Worm (Caenorhabditis elegans): ENCODE data around the gene M01B2.8.
"Not testable (repeated sequence)": the region's sequence is repeated elsewhere in the genome, so short reads cannot be mapped to it uniquely, and the experiment has no call there.

Gene M01B2.8

ce11 chrV:15244456-15244855 is 15.5 kb upstream of the M01B2.8 start, which contains the start of gene kin-30:
Gene kin-30 (plus strand): TSS chrV:15244756.
- TF ChIP-seq dao-5 (tag; optimal IDR thresholded peaks at IDR 0.05) = no peak
- TF ChIP-seq him-1 (tag; optimal IDR thresholded peaks at IDR 0.05) = no peak
- TF ChIP-seq W03F9.2 (tag; optimal IDR thresholded peaks at IDR 0.05) = no peak

ce11 chrV:15250304-15250703 is 9.7 kb upstream of the M01B2.8 start, which contains the start of gene srd-28:
Gene srd-28 (plus strand): TSS chrV:15250604.
- not testable (repeated sequence) for TF ChIP-seq dao-5, him-1, W03F9.2 (tag; optimal IDR thresholded peaks at IDR 0.05)

DNA sequence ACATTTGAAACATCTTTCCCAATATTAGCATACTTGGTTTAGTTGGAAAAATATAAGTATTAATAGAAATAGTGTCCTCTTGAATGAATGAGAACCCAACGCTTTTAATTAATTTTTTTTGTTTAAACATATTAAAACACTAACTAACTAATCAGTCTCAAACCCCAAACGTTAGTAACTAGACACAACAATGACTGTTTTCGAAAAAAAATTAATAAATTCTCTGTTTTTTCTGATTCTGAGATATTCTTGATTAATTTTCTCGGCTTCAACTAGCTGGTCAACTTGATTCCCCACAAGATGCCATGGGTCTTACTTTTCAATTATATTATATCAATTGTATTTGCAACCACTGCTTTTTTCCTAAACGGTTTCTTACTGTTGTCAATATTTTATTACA is 7.9 kb upstream of the M01B2.8 start, which contains the start of gene srbc-76:
srbc-76 (plus strand) TSS at position 301 of the 400 bp plus-strand sequence.
- TF ChIP-seq W03F9.2 (tag; optimal IDR thresholded peaks at IDR 0.05) (no peak), dao-5 (tag; optimal IDR thresholded peaks at IDR 0.05) (no peak), him-1 (tag; optimal IDR thresholded peaks at IDR 0.05) (no peak)

ce11 chrV:15253529-15253928 is 6.5 kb upstream of the M01B2.8 start, which contains the start of gene srbc-75:
Gene srbc-75 (plus strand): TSS chrV:15253829.
- TF ChIP-seq dao-5 (tag; optimal IDR thresholded peaks at IDR 0.05) (no peak), W03F9.2 (tag; optimal IDR thresholded peaks at IDR 0.05) (no peak), him-1 (tag; optimal IDR thresholded peaks at IDR 0.05) (no peak)

DNA sequence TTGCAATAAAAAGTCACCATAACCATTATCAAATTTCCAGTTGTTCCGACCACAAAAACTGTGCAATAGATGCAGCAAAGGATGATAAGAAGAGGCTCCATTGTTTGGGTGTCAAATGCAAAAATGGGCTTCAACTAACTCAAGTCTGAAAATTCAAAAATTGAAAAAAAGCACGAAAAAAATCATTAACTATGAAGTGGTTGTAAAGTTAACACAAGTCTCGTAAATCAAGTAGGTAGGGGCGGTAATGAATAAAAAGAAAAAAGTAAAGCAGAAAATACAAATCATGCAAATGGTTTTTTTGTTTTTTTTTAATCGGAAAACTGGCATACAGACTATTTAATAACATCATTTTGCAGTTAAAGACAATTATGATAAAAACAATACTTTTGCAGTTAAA is 3.3 kb upstream of the M01B2.8 start, which contains the start of gene srsx-39:
srsx-39 (minus strand) TSS at position 101 of the 400 bp plus-strand sequence.
- TF ChIP-seq dao-5, him-1, W03F9.2 (tag; optimal IDR thresholded peaks at IDR 0.05): not testable (repeated sequence)

DNA sequence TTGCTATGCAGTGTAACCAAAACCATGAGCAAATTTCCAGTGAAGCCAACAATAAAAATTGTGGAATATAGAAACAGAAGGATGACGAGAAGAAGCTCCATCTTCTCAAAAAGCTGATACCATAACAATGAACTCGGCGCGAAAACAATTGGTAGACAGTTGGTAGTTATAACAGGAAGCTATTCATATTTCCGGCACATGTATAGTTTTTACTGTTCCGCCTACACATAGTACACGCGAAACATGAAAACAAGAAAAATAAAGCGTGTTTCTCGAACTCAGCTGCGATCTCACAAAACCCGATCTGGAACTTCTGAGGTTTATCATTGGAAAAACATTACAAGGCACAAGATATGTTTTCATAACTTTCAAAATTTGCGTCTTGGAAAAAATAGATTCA is 955 bp upstream of the M01B2.8 start, which contains the start of gene srsx-37:
srsx-37 (minus strand) TSS at position 101 of the 400 bp plus-strand sequence.
- TF ChIP-seq W03F9.2 (tag; optimal IDR thresholded peaks at IDR 0.05) (no peak), him-1 (tag; optimal IDR thresholded peaks at IDR 0.05) (no peak), dao-5 (tag; optimal IDR thresholded peaks at IDR 0.05) (no peak)

DNA sequence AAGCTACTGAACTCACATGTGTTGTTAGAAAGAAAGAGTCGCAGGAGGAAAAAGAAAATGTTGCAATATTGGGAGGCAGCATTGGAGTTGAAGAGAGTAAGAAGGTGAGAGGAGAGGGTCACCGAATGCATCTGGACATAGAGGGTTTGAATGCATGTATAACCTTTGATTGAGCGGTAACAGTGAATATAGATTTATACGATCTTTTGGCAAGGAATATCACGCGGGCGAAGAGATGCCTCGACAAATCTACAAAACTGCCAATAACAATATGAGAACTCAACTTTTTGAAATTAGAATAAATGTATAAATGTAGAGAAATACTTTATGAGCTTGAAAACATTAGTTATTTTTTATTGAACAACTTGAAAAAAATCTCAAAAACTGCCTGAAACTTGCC is 2.3 kb downstream of the M01B2.8 start, which contains the start of gene M01B2.10:
M01B2.10 (minus strand) TSS at position 101 of the 400 bp plus-strand sequence.
- TF ChIP-seq W03F9.2, dao-5, him-1 (tag; optimal IDR thresholded peaks at IDR 0.05): not testable (repeated sequence)

ce11 chrV:15264131-15264530 is 4.1 kb downstream of the M01B2.8 start, which contains the start of gene M01B2.12:
Gene M01B2.12 (minus strand): TSS chrV:15264231.
- TF ChIP-seq dao-5 (tag; optimal IDR thresholded peaks at IDR 0.05) (no peak), W03F9.2 (tag; optimal IDR thresholded peaks at IDR 0.05) (no peak), him-1 (tag; optimal IDR thresholded peaks at IDR 0.05) (no peak)

DNA sequence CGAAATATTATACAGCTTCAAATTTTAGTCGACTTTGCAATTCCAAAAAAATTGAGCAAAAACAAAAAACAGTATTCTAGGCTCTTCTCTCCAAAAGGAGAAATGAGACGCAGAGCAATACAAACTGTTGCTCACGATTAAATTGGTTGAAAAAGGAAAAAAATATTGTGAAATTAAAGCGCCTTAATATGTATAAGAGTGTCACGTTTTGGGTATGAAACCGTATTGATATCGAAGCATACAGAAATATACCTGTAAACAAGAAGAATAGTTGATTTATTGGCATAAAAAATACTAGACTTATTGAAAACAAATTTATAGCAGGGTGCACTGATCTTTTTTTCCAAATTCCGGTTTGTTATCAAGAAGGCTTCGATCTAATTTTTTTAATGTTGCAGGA is 5.8 kb downstream of the M01B2.8 start, which contains the start of gene M01B2.13:
M01B2.13 (minus strand) TSS at position 101 of the 400 bp plus-strand sequence.
- TF ChIP-seq W03F9.2 (tag; optimal IDR thresholded peaks at IDR 0.05) (no peak), dao-5 (tag; optimal IDR thresholded peaks at IDR 0.05) (no peak), him-1 (tag; optimal IDR thresholded peaks at IDR 0.05) (no peak)

- no peak for TF ChIP-seq W03F9.2 (tag; optimal IDR thresholded peaks at IDR 0.05)
- no peak for TF ChIP-seq dao-5 (tag; optimal IDR thresholded peaks at IDR 0.05)
- no peak for TF ChIP-seq him-1 (tag; optimal IDR thresholded peaks at IDR 0.05)
Measured at ce11 chrV:15267405-15267804, 7.4 kb downstream of the M01B2.8 start, which contains the start of gene T10H4.13. Gene T10H4.13 (minus strand): TSS chrV:15267505.

DNA sequence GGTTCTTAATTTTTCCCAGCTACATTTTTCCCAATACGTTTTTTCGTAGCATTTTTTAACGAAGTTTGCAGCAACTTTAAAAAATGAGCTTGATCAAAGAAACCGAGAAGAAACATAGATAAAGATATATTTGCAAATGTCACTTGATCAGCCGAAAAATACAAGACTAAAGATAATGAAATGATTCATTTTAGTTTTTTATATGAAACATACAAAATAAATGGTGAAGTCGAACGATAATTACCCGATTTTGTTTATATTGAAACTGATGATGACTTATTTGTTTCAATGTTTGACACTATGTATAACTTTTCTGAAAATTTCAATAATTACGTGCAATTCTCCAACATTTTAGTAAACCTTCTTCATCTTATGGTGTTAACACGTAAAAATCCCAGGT is 8.3 kb downstream of the M01B2.8 start, which contains the start of gene srw-22:
srw-22 (plus strand) TSS at position 301 of the 400 bp plus-strand sequence.
- TF ChIP-seq him-1 (tag; optimal IDR thresholded peaks at IDR 0.05) (no peak), dao-5 (tag; optimal IDR thresholded peaks at IDR 0.05) (no peak), W03F9.2 (tag; optimal IDR thresholded peaks at IDR 0.05) (no peak)

DNA sequence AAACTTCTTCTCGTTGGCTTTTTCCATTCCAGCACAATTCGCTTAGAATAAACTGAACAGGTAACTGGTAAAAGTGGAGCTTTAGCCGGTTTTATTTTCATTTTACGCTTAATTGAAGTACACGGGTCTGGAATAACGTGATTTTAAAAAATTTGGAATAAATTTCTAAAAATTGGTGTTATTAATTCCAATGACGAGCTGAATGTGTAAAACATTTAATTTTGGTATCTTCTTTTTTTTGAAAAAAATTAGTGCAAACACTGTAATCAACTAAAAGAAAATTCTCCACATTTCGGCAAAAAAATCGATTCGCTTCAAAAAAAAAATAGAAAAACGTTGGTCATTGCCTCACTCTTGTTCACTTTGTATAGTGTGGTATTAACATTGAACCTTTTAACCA is 12.3 kb downstream of the M01B2.8 start, which contains the start of gene T10H4.4:
T10H4.4 (minus strand) TSS at position 101 of the 400 bp plus-strand sequence.
- no peak for TF ChIP-seq W03F9.2 (tag; optimal IDR thresholded peaks at IDR 0.05)
- no peak for TF ChIP-seq dao-5 (tag; optimal IDR thresholded peaks at IDR 0.05)
- no peak for TF ChIP-seq him-1 (tag; optimal IDR thresholded peaks at IDR 0.05)

DNA sequence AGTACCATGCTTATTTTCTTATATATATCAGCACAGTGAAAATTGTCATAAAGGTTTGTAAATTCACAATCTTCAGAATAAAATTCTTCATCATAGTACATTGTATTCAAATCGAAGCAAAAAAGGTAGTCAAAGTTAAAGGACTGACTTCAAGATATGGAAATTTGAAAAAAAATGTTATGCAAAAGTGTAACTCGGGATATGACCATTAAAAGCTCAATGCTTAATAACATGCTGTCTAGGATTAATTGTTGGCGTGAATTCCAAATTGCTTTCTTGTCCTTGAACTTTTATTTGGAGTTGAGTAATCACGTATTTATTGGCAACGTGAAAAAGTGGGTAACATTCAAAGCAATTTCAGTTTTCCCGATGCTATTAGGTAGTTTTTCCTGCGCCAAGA is 14.8 kb downstream of the M01B2.8 start, which contains the start of gene srw-16:
srw-16 (minus strand) TSS at position 101 of the 400 bp plus-strand sequence.
- TF ChIP-seq W03F9.2 (tag; optimal IDR thresholded peaks at IDR 0.05) = no peak
- no peak for TF ChIP-seq him-1 (tag; optimal IDR thresholded peaks at IDR 0.05)
- TF ChIP-seq dao-5 (tag; optimal IDR thresholded peaks at IDR 0.05) = no peak

- no peak for TF ChIP-seq W03F9.2 (tag; optimal IDR thresholded peaks at IDR 0.05)
- TF ChIP-seq him-1 (tag; optimal IDR thresholded peaks at IDR 0.05) = no peak
- TF ChIP-seq dao-5 (tag; optimal IDR thresholded peaks at IDR 0.05) = no peak
Measured at ce11 chrV:15276915-15277314, 16.9 kb downstream of the M01B2.8 start, which contains the start of gene srw-17. Gene srw-17 (minus strand): TSS chrV:15277015.
